Worm (Caenorhabditis elegans) whole organism, L1 larva: Measurements from ENCODE around the gene clec-41.
A peak's percentile ranks its signal among the peaks of the same experiment; 100 is the strongest.

ENCODE experiments used
- F16B12.6 ChIP-seq: fragments of 150-350 bp; optimal IDR thresholded peaks from 2 replicates; lab custom pipeline; 2014; ENCODE audit warnings: missing biosample characterization, missing genetic modification characterization
- alr-1 ChIP-seq: fragments of 200-800 bp; sonication (Bioruptor generic); optimal IDR thresholded peaks from 2 replicates; lab custom pipeline; 2018; ENCODE audit warnings: borderline replicate concordance, mild to moderate bottlenecking, missing genetic modification characterization, missing compliant biosample characterization
- blmp-1 ChIP-seq: fragments of 150-350 bp; optimal IDR thresholded peaks from 2 replicates; lab custom pipeline; 2014; ENCODE audit warnings: missing biosample characterization, missing genetic modification characterization
- ceh-63 ChIP-seq: fragments of 200-800 bp; sonication (Bioruptor generic); optimal IDR thresholded peaks from 2 replicates; lab custom pipeline; 2018; ENCODE audit warnings: mild to moderate bottlenecking, missing genetic modification characterization, missing compliant biosample characterization
- ceh-82 ChIP-seq, 3 experiments: fragments of 150-350 bp in 1 of 3; sonication (generic microtip) in 2 of 3; optimal IDR thresholded peaks; 2 replicates each; lab custom pipeline; 2014 to 2017; ENCODE audit warnings: missing biosample characterization in 3 of 3, missing genetic modification characterization in 3 of 3
- dpl-1 ChIP-seq, 3 experiments: fragments of 150-350 bp in 2 of 3; sonication (generic microtip) in 1 of 3; optimal IDR thresholded peaks; 2 replicates each; lab custom pipeline; 2014 to 2017; ENCODE audit warnings: missing biosample characterization in 3 of 3, missing genetic modification characterization in 3 of 3, missing genetic modification reagents in 3 of 3
- egl-13 ChIP-seq: sonication (generic microtip); optimal IDR thresholded peaks from 2 replicates; lab custom pipeline; 2016; ENCODE audit warnings: missing genotype, missing genetic modification reagents, missing genetic modification characterization, missing compliant biosample characterization
- elt-2 ChIP-seq: sonication (generic microtip); optimal IDR thresholded peaks from 2 replicates; lab custom pipeline; 2016; ENCODE audit warnings: missing genetic modification characterization, mild to moderate bottlenecking, inconsistent platforms, missing compliant biosample characterization, missing genetic modification reagents
- elt-3 ChIP-seq, 6 experiments: fragments of 150-350 bp in 1 of 6; sonication (generic microtip); optimal IDR thresholded peaks; 2 replicates each; lab custom pipeline; 2017 to 2018; ENCODE audit warnings: missing biosample characterization in 6 of 6, missing genetic modification characterization in 6 of 6, inconsistent platforms in 1 of 6
- fkh-8 ChIP-seq: sonication (generic microtip); optimal IDR thresholded peaks from 2 replicates; lab custom pipeline; 2016; ENCODE audit warnings: mild to moderate bottlenecking, missing genetic modification characterization, missing compliant biosample characterization
- fos-1 ChIP-seq: fragments of 150-350 bp; optimal IDR thresholded peaks from 2 replicates; lab custom pipeline; 2014; ENCODE audit warnings: missing biosample characterization, missing genetic modification characterization
- grh-1 ChIP-seq: fragments of 200-800 bp; sonication (Bioruptor generic); IDR thresholded peaks from 2 replicates; pipeline ENCODE4 v1.3.6; 2022; ENCODE audit warnings: missing genetic modification reagents, missing genetic modification characterization, missing compliant biosample characterization
- hlh-17 ChIP-seq: fragments of 200-800 bp; sonication (Bioruptor generic); optimal IDR thresholded peaks from 2 replicates; lab custom pipeline; 2018; ENCODE audit warnings: missing genetic modification characterization, mild to moderate bottlenecking, missing compliant biosample characterization, moderate library complexity, borderline replicate concordance
- hlh-4 ChIP-seq: sonication (generic microtip); optimal IDR thresholded peaks from 2 replicates; lab custom pipeline; 2016; ENCODE audit warnings: mild to moderate bottlenecking, missing genetic modification characterization, missing compliant biosample characterization
- irx-1 ChIP-seq: sonication (generic microtip); optimal IDR thresholded peaks from 2 replicates; lab custom pipeline; 2016; ENCODE audit warnings: missing genetic modification characterization, missing compliant biosample characterization
- isw-1 ChIP-seq: fragments of 200-800 bp; sonication (Bioruptor generic); IDR thresholded peaks from 2 replicates; pipeline ENCODE4 v1.3.6; 2022; ENCODE audit warnings: missing genetic modification characterization, missing compliant biosample characterization
- jun-1 ChIP-seq: fragments of 150-350 bp; optimal IDR thresholded peaks from 2 replicates; lab custom pipeline; 2014; ENCODE audit warnings: missing biosample characterization, missing genetic modification reagents, missing genetic modification characterization
- lin-14 ChIP-seq: fragments of 200-800 bp; sonication (Bioruptor generic); optimal IDR thresholded peaks from 2 replicates; lab custom pipeline; 2018; ENCODE audit warnings: mild to moderate bottlenecking, missing genetic modification characterization, moderate library complexity, missing compliant biosample characterization
- lin-35 ChIP-seq, 2 experiments: fragments of 150-350 bp; optimal IDR thresholded peaks; 2 replicates each; lab custom pipeline; 2014; ENCODE audit warnings: missing biosample characterization in 2 of 2, missing genetic modification characterization in 2 of 2, missing genetic modification reagents in 2 of 2
- lsy-2 ChIP-seq, 2 experiments: fragments of 150-350 bp; optimal IDR thresholded peaks; 2 replicates each; lab custom pipeline; 2014; ENCODE audit warnings: missing biosample characterization in 2 of 2, missing genetic modification characterization in 2 of 2
- mab-9 ChIP-seq: fragments of 200-800 bp; sonication (Bioruptor generic); IDR thresholded peaks from 2 replicates; pipeline ENCODE4 v1.3.6; 2022; ENCODE audit warnings: missing genetic modification reagents, missing genetic modification characterization, missing compliant biosample characterization
- mdl-1 ChIP-seq, 2 experiments: fragments of 150-350 bp; optimal IDR thresholded peaks; 2 replicates each; lab custom pipeline; 2014 to 2017; ENCODE audit warnings: missing biosample characterization in 2 of 2, missing genetic modification characterization in 2 of 2, inconsistent platforms in 1 of 2
- nhr-19 ChIP-seq: fragments of 200-800 bp; sonication (Bioruptor generic); conservative IDR thresholded peaks from 2 replicates; pipeline ENCODE4 v1.3.6; 2022; ENCODE audit warnings: missing genetic modification characterization, missing compliant biosample characterization
- nhr-20 ChIP-seq: sonication (generic microtip); optimal IDR thresholded peaks from 2 replicates; lab custom pipeline; 2016; ENCODE audit warnings: mild to moderate bottlenecking, missing genetic modification characterization, missing compliant biosample characterization
- nhr-237 ChIP-seq: fragments of 150-350 bp; optimal IDR thresholded peaks from 2 replicates; lab custom pipeline; 2014; ENCODE audit warnings: missing biosample characterization, missing genetic modification characterization
- nhr-47 ChIP-seq: sonication (generic microtip); optimal IDR thresholded peaks from 2 replicates; lab custom pipeline; 2016; ENCODE audit warnings: mild to moderate bottlenecking, missing genetic modification characterization, moderate library complexity, missing compliant biosample characterization
- nhr-71 ChIP-seq: sonication (generic microtip); optimal IDR thresholded peaks from 2 replicates; lab custom pipeline; 2016; ENCODE audit warnings: mild to moderate bottlenecking, missing genetic modification characterization, moderate library complexity, missing compliant biosample characterization
- nhr-77 ChIP-seq: fragments of 150-350 bp; optimal IDR thresholded peaks from 2 replicates; lab custom pipeline; 2014; ENCODE audit warnings: missing biosample characterization, missing genetic modification characterization
- nhr-85 ChIP-seq: sonication (generic microtip); peaks from one replicate; lab custom pipeline; 2016; ENCODE audit warnings: missing genetic modification characterization, inconsistent platforms, missing compliant biosample characterization
- nhr-90 ChIP-seq: sonication (generic microtip); optimal IDR thresholded peaks from 2 replicates; lab custom pipeline; 2016; ENCODE audit warnings: mild to moderate bottlenecking, missing genetic modification characterization, missing compliant biosample characterization; ENCODE audit not compliant: poor library complexity
- pax-3 ChIP-seq: fragments of 200-800 bp; sonication (Bioruptor generic); optimal IDR thresholded peaks from 2 replicates; lab custom pipeline; 2018; ENCODE audit warnings: mild to moderate bottlenecking, missing genetic modification characterization, moderate library complexity, missing compliant biosample characterization
- pqm-1 ChIP-seq: sonication (generic microtip); optimal IDR thresholded peaks from 3 replicates; lab custom pipeline; 2017; ENCODE audit warnings: missing biosample characterization, missing genetic modification characterization
- rnt-1 ChIP-seq: sonication (generic microtip); optimal IDR thresholded peaks from 2 replicates; lab custom pipeline; 2016; ENCODE audit warnings: mild to moderate bottlenecking, missing genetic modification characterization, moderate library complexity, missing compliant biosample characterization
- skn-1 ChIP-seq: fragments of 150-350 bp; optimal IDR thresholded peaks from 2 replicates; lab custom pipeline; 2014; ENCODE audit warnings: missing biosample characterization, missing genetic modification characterization
- snu-23 ChIP-seq: sonication (generic microtip); optimal IDR thresholded peaks from 2 replicates; lab custom pipeline; 2016; ENCODE audit warnings: missing genetic modification characterization, missing compliant biosample characterization
- sup-37 ChIP-seq: fragments of 200-800 bp; sonication (Bioruptor generic); optimal IDR thresholded peaks from 2 replicates; lab custom pipeline; 2018; ENCODE audit warnings: mild to moderate bottlenecking, missing genetic modification characterization, missing compliant biosample characterization
- swsn-7 ChIP-seq: sonication (generic microtip); optimal IDR thresholded peaks from 2 replicates; lab custom pipeline; 2016; ENCODE audit warnings: missing genetic modification characterization, missing compliant biosample characterization
- tbx-2 ChIP-seq: sonication (generic microtip); optimal IDR thresholded peaks from 2 replicates; lab custom pipeline; 2016; ENCODE audit warnings: missing genetic modification characterization, missing compliant biosample characterization
- unc-62 ChIP-seq: fragments of 150-350 bp; optimal IDR thresholded peaks from 2 replicates; lab custom pipeline; 2014; ENCODE audit warnings: missing biosample characterization, missing genetic modification reagents, missing genetic modification characterization
- unc-98 ChIP-seq: fragments of 200-800 bp; sonication (Bioruptor generic); IDR thresholded peaks from 2 replicates; pipeline ENCODE4 v1.3.6; 2022; ENCODE audit warnings: missing genetic modification characterization, missing compliant biosample characterization
- vab-15 ChIP-seq: sonication (generic microtip); optimal IDR thresholded peaks from 2 replicates; lab custom pipeline; 2017; ENCODE audit warnings: missing genotype, mild to moderate bottlenecking, missing genetic modification characterization, missing compliant biosample characterization
- zag-1 ChIP-seq: fragments of 150-350 bp; optimal IDR thresholded peaks from 2 replicates; lab custom pipeline; 2014; ENCODE audit warnings: missing biosample characterization, missing genetic modification characterization
- ztf-11 ChIP-seq, 2 experiments: sonication (generic microtip); optimal IDR thresholded peaks; 2 replicates each; lab custom pipeline; 2016 to 2017; ENCODE audit warnings: missing genetic modification characterization in 2 of 2, missing biosample characterization in 1 of 2, missing compliant biosample characterization in 1 of 2
- ztf-4 ChIP-seq: fragments of 150-350 bp; optimal IDR thresholded peaks from 2 replicates; lab custom pipeline; 2014; ENCODE audit warnings: missing biosample characterization, missing genetic modification characterization

The clec-41 gene

DNA sequence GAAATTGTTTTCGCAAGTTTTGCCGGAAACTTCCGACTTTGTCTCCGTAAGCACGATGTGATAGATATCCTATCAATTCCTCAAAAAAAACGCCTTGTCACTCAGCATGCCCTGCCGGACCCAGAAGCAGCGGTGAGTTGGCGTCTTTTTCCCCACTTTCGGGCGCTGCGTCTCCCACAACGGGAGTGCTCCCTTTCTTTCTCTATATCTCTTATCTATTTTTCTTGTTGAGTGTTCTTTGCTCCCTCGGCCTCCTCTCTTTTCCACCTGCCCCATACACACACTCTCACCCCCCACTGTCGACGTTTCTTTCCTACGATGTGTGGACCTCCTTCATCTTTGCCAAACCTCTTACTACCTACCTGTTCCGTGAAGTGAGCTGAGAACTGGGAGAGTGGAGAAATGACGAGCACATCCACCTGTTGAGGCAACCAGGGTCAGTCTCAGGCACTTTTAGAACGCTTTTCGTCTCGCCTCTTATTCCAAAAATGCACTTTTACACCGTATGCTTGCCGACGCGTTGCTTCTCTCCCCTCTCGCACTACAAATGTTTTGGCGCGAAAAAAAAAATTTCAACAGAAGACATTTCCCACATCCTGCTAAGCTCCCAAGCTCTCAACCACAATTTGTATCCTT, 51.9 kb downstream of the clec-41 start (continued):
- peak; percentile 58 for TF ChIP-seq egl-13 (tag; lab: Kevin White, UChicago)
- no peak for TF ChIP-seq F16B12.6
- peak; percentile 78 for TF ChIP-seq swsn-7 (tag; lab: Kevin White, UChicago)
- no peak; the same call in 1 of the 2 replicates for TF ChIP-seq isw-1 (GFP tag; lab: Robert Waterston, UW)
- TF ChIP-seq hlh-4: no peak
- peak; percentile 40 for TF ChIP-seq irx-1 (tag; lab: Kevin White, UChicago)
- TF ChIP-seq ceh-82 (tag; optimal IDR thresholded peaks at IDR 0.05; lab: Kevin White, UChicago): peak; percentile 57 to 86 (median 62)
- no peak for TF ChIP-seq pqm-1
- TF ChIP-seq alr-1: no peak
- TF ChIP-seq sup-37: peak; percentile 61
- TF ChIP-seq vab-15 (tag; lab: Kevin White, UChicago): no peak
- peak; percentile 75 for TF ChIP-seq pax-3 (tag; lab: Kevin White, UChicago)
- TF ChIP-seq jun-1: peak; percentile 64
- peak; percentile 6 for TF ChIP-seq fos-1
- peak; percentile 70 for TF ChIP-seq tbx-2
- no peak for TF ChIP-seq skn-1
- TF ChIP-seq snu-23: peak; percentile 85
- TF ChIP-seq unc-62: peak; percentile 55
- TF ChIP-seq elt-3 (tag; optimal IDR thresholded peaks at IDR 0.05; lab: Kevin White, UChicago): peak in 1 of 6 experiments; percentile 32
- peak; percentile 88 for TF ChIP-seq rnt-1 (tag; lab: Kevin White, UChicago)
- no peak for TF ChIP-seq unc-98 (GFP tag; lab: Robert Waterston, UW)
- TF ChIP-seq hlh-17 (GFP tag; lab: Kevin White, UChicago): no peak
- peak; percentile 71 for TF ChIP-seq fkh-8
- TF ChIP-seq lin-35 (GFP tag; optimal IDR thresholded peaks at IDR 0.05; lab: Kevin White, UChicago): peak; percentile 61 to 72
- TF ChIP-seq ztf-4 (tag; lab: Kevin White, UChicago): peak; percentile 61
- TF ChIP-seq lsy-2 (tag; optimal IDR thresholded peaks at IDR 0.05; lab: Kevin White, UChicago): peak; percentile 66 to 68
- TF ChIP-seq nhr-47 (tag; lab: Kevin White, UChicago): peak; percentile 73
- peak; percentile 64 for TF ChIP-seq nhr-77 (tag; lab: Kevin White, UChicago)
- no peak for TF ChIP-seq ceh-63 (GFP tag; lab: Kevin White, UChicago)
- no peak for TF ChIP-seq mab-9 (GFP tag; lab: Robert Waterston, UW)

DNA sequence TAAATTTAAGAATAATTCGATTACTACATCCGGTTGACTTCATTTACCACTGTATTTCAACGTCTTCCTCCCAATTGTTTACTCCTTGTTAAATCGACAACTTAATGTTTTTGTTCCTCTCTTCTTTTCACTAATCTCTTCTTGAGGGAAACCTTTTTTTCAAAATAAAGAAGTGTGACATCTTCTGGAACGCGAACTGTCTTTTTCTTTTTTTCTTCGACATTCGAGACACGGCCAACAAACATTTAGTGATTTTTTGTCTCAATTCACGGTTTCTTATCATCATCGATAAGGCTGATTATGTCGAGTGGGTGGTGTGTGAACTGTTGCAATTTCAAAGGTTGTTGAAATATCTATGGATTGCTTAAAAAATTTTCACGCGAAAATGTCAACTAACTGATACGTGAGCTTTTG, 52.7 kb downstream of the clec-41 start:
- peak in 1 of 3 experiments; percentile 37 for TF ChIP-seq dpl-1 (GFP tag; optimal IDR thresholded peaks at IDR 0.05; lab: Kevin White, UChicago)
- peak; percentile 58 for TF ChIP-seq lin-14
- no peak for TF ChIP-seq nhr-237 (tag; lab: Kevin White, UChicago)
- TF ChIP-seq nhr-90: peak; percentile 24
- TF ChIP-seq nhr-19 (GFP tag; lab: Robert Waterston, UW): peak; percentile 57
- TF ChIP-seq nhr-20 (tag; lab: Kevin White, UChicago): peak; percentile 60
- peak in 1 of 2 experiments; percentile 29 for TF ChIP-seq mdl-1 (tag; optimal IDR thresholded peaks at IDR 0.05; lab: Kevin White, UChicago)
- TF ChIP-seq zag-1 (tag; lab: Kevin White, UChicago): no peak
- peak; percentile 29; the same call in 1 of the 2 replicates for TF ChIP-seq grh-1 (GFP tag; lab: Robert Waterston, UW)
- TF ChIP-seq ztf-11 (tag; optimal IDR thresholded peaks at IDR 0.05; lab: Kevin White, UChicago): no peak
- TF ChIP-seq blmp-1 (tag; lab: Kevin White, UChicago): peak; percentile 41
- TF ChIP-seq lin-35 (GFP tag; optimal IDR thresholded peaks at IDR 0.05; lab: Kevin White, UChicago): peak in 1 of 2 experiments; percentile 69
- TF ChIP-seq egl-13 (tag; lab: Kevin White, UChicago): no peak
- no peak for TF ChIP-seq skn-1
- TF ChIP-seq elt-3 (tag; optimal IDR thresholded peaks at IDR 0.05; lab: Kevin White, UChicago): peak in 2 of 6 experiments; percentile 50 to 87
- TF ChIP-seq jun-1: no peak
- peak; percentile 87 for TF ChIP-seq nhr-85 (tag; lab: Kevin White, UChicago)
- peak; percentile 42 for TF ChIP-seq snu-23
- TF ChIP-seq tbx-2: peak; percentile 35
- TF ChIP-seq nhr-71 (tag; lab: Kevin White, UChicago): peak; percentile 25
- TF ChIP-seq elt-2: peak; percentile 60
- TF ChIP-seq, all 84 proteins: peak for 15
